Worm (Caenorhabditis elegans): ENCODE measurements around the gene col-166.

col-166 gene

DNA sequence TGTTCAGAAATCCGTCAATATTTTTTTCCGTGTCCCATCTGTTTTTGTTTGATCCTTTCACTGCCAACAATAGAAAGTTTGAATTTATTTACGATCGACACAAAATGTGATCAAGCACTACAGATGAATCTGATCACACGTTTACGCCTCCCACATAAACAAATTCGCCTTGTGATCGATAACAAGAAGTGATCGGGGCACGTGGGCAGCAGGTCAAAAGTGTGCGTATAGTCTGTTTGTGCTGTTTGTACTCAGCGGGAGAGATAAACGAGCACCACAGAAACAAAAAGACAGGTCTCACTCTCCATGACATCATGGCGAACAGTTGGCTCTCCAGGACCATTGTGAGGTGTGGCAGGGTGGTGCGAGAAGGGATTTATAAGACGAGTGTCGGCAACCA, 24.3 kb upstream of the col-166 start (continued):
- no peak for TF ChIP-seq cey-2 (tag; optimal IDR thresholded peaks at IDR 0.05; ENCODE audit: borderline replicate concordance, insufficient read depth)
- TF ChIP-seq dmd-8 (GFP tag; IDR thresholded peaks at IDR 0.05), result no peak
- TF ChIP-seq madf-9 (GFP tag; conservative IDR thresholded peaks at IDR 0.05), result no peak
- TF ChIP-seq tra-1 (GFP tag; IDR thresholded peaks at IDR 0.05), result peak; percentile 92
- peak; percentile 72; the same call in 1 of the 2 replicates for TF ChIP-seq zfp-3 (GFP tag; conservative IDR thresholded peaks at IDR 0.05)
- TF ChIP-seq mes-2 (tag; optimal IDR thresholded peaks at IDR 0.05; ENCODE audit: poor library complexity, severe bottlenecking), result peak; percentile 46
- peak in 1 of 2 experiments; percentile 88 for TF ChIP-seq hif-1 (tag; optimal IDR thresholded peaks at IDR 0.05)
- no peak for TF ChIP-seq ceh-28 (tag; optimal IDR thresholded peaks at IDR 0.05)
- TF ChIP-seq nhr-102 (tag; optimal IDR thresholded peaks at IDR 0.05), result peak; percentile 90
- TF ChIP-seq nhr-28 (tag; optimal IDR thresholded peaks at IDR 0.05), result peak; percentile 100
- TF ChIP-seq ZK337.2 (GFP tag; IDR thresholded peaks at IDR 0.05), result no peak
- no peak for TF ChIP-seq lim-7 (GFP tag; IDR thresholded peaks at IDR 0.05)
- TF ChIP-seq daf-16 (GFP tag; optimal IDR thresholded peaks at IDR 0.05), result peak; percentile 59 to 96
- TF ChIP-seq daf-16 (tag; optimal IDR thresholded peaks at IDR 0.05), result peak; percentile 99

DNA sequence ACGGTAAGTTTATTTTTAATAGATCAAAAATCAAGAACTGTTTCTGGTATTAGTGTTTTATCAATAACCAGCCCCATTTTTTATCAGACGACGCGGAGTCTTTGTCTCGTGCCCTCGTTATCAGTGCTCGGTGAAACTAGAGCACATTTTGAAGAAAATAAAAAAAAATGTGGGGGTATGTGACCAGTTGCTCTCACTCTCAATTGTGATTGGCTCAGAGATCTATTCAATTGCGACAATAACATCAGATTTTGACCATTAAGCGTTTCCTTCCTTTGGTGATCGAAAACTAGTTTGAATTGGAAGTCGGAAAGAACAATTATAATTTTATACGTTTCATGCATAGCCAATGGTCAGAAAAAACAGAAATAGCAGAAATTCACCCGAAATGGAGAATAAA, 23.4 kb upstream of the col-166 start:
- TF ChIP-seq nhr-42 (GFP tag; IDR thresholded peaks at IDR 0.05) (no peak), T26A8.4 (GFP tag; IDR thresholded peaks at IDR 0.05) (0 out of 2 replicates have a peak, but pooled peaks have one; percentile 14), hlh-11 (tag; optimal IDR thresholded peaks at IDR 0.05) (peak; percentile 63), unc-62 (GFP tag; optimal IDR thresholded peaks at IDR 0.05 in 1 of 2) (peak in 1 of 2 experiments; percentile 56), unc-62 (tag; optimal IDR thresholded peaks at IDR 0.05) (no peak), nhr-28 (tag; optimal IDR thresholded peaks at IDR 0.05) (peak; percentile 64), ceh-20 (GFP tag; IDR thresholded peaks at IDR 0.05) (no peak), tra-1 (GFP tag; IDR thresholded peaks at IDR 0.05) (0 out of 2 replicates have a peak, but pooled peaks have one; percentile 35), lin-1 (GFP tag; IDR thresholded peaks at IDR 0.05) (peak; percentile 42), dve-1 (tag; optimal IDR thresholded peaks at IDR 0.05; ENCODE audit: insufficient read depth) (peak; percentile 74), daf-16 (GFP tag; optimal IDR thresholded peaks at IDR 0.05) (no peak), daf-16 (tag; optimal IDR thresholded peaks at IDR 0.05) (peak; percentile 47), mdt-29 (GFP tag; IDR thresholded peaks at IDR 0.05) (0 out of 2 replicates have a peak, but pooled peaks have one; percentile 14), dmd-6 (GFP tag; IDR thresholded peaks at IDR 0.05) (peak; percentile 80), nhr-48 (tag; optimal IDR thresholded peaks at IDR 0.05) (peak; percentile 17), nhr-77 (tag; optimal IDR thresholded peaks at IDR 0.05) (peak; percentile 35), hlh-30 (tag; optimal IDR thresholded peaks at IDR 0.05; ENCODE audit: insufficient read depth) (peak; percentile 59), mes-2 (tag; optimal IDR thresholded peaks at IDR 0.05; ENCODE audit: poor library complexity, severe bottlenecking) (peak; percentile 40), aha-1 (tag) (peak; percentile 68), pqm-1 (tag; optimal IDR thresholded peaks at IDR 0.05) (peak; percentile 62), zfp-2 (tag; optimal IDR thresholded peaks at IDR 0.05) (no peak), F26F4.8 (GFP tag; conservative IDR thresholded peaks at IDR 0.05) (no peak)

DNA sequence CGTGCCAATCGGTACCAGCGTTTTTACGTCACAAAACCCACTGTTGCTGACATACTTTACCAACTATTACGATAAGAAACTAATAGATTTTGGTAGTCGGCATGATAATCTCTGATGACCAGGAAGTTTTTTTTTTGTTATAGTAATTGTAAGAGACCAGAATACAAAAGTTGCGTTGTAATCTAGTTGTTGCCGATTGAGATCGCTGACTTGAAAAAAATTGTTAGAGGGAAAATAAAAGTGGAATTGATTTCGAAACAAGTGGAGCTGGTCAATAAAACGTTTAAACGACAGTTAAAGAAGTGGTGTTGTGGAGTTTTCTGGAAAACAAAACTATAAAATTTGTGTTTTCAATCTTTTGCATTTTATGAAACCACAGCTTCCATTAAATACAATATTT, 22.8 kb upstream of the col-166 start:
- TF ChIP-seq daf-16 (GFP tag; optimal IDR thresholded peaks at IDR 0.05) (no peak), daf-16 (tag; optimal IDR thresholded peaks at IDR 0.05) (peak; percentile 91), nhr-28 (tag; optimal IDR thresholded peaks at IDR 0.05) (peak; percentile 32), aha-1 (tag) (peak; percentile 92), hlh-30 (tag; optimal IDR thresholded peaks at IDR 0.05; ENCODE audit: insufficient read depth) (peak; percentile 8), ceh-44 (GFP tag; IDR thresholded peaks at IDR 0.05) (no peak), hlh-11 (tag; optimal IDR thresholded peaks at IDR 0.05) (peak; percentile 4), sdz-12 (GFP tag; optimal IDR thresholded peaks at IDR 0.05) (no peak), dve-1 (tag; optimal IDR thresholded peaks at IDR 0.05; ENCODE audit: insufficient read depth) (peak; percentile 70), lsy-2 (tag; optimal IDR thresholded peaks at IDR 0.05) (peak in 1 of 2 experiments; percentile 8)

DNA sequence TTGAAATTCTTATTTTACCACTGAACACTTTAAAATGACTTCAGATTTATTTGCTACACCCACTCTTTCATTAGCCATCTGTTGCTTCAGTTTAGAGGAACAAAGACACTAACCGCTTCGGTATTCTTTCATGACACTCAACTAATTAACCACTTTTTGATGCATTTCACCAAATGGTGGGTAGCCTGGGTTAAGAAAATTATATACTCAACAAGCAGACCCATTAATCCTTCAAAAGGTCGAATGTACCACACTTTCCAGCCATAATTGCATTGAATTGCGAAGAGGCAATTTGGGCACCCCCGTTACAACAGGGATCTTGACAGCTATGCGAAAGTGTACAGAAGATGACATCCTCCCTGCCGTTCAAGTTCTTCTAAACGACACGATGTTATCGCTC, 21.4 kb upstream of the col-166 start:
- TF ChIP-seq Y75B8A.6 (GFP tag; IDR thresholded peaks at IDR 0.05) (no peak), nhr-6 (tag; optimal IDR thresholded peaks at IDR 0.05) (no peak), sdz-12 (GFP tag; optimal IDR thresholded peaks at IDR 0.05) (no peak), F37D6.2 (tag; optimal IDR thresholded peaks at IDR 0.05) (no peak), ceh-20 (GFP tag; IDR thresholded peaks at IDR 0.05) (no peak), dpl-1 (GFP tag; optimal IDR thresholded peaks at IDR 0.05) (no peak), nhr-102 (tag; optimal IDR thresholded peaks at IDR 0.05) (no peak), F44E2.7 (GFP tag; IDR thresholded peaks at IDR 0.05) (no peak), hmg-1.1 (GFP tag; IDR thresholded peaks at IDR 0.05) (no peak), php-3 (GFP tag; IDR thresholded peaks at IDR 0.05) (no peak), set-16 (GFP tag; IDR thresholded peaks at IDR 0.05) (no peak)
